Worm (Caenorhabditis elegans) whole organism, young adult: ENCODE data around the gene F53F8.7.

ENCODE experiments used
- B0019.2 ChIP-seq: fragments of 200-800 bp; sonication (Bioruptor generic); conservative IDR thresholded peaks from 2 replicates; pipeline ENCODE4 v1.3.6; 2022; ENCODE audit warnings: missing genetic modification reagents, missing genetic modification characterization, missing compliant biosample characterization
- B0261.1 ChIP-seq: sonication (generic microtip); optimal IDR thresholded peaks from 2 replicates; lab custom pipeline; 2016; ENCODE audit warnings: mild to moderate bottlenecking, missing genetic modification characterization, moderate library complexity, missing compliant biosample characterization
- C17E4.6 ChIP-seq: fragments of 200-800 bp; sonication (Bioruptor generic); IDR thresholded peaks from 2 replicates; pipeline ENCODE4 v1.3.6; 2022; ENCODE audit warnings: missing genetic modification reagents, missing genetic modification characterization, missing compliant biosample characterization
- D2030.7 ChIP-seq: fragments of 200-800 bp; sonication (Bioruptor generic); IDR thresholded peaks from 2 replicates; pipeline ENCODE4 v1.3.6; 2022; ENCODE audit warnings: missing genetic modification reagents, missing genetic modification characterization, missing compliant biosample characterization
- F22D6.2 ChIP-seq: sonication (generic microtip); optimal IDR thresholded peaks from 2 replicates; lab custom pipeline; 2016; ENCODE audit warnings: mild to moderate bottlenecking, missing genetic modification characterization, missing compliant biosample characterization
- F39B2.1 ChIP-seq: fragments of 200-800 bp; sonication (Bioruptor generic); IDR thresholded peaks from 2 replicates; pipeline ENCODE4 v1.3.6; 2022; ENCODE audit warnings: missing genetic modification reagents, missing genetic modification characterization, missing compliant biosample characterization
- F49E8.2 ChIP-seq: sonication (generic microtip); optimal IDR thresholded peaks from 3 replicates; lab custom pipeline; 2017; ENCODE audit warnings: missing genetic modification characterization, mild to moderate bottlenecking, missing compliant biosample characterization, antibody characterized with exemption, moderate library complexity; ENCODE audit not compliant: insufficient read depth
- F57A8.1 ChIP-seq: fragments of 200-800 bp; sonication (Bioruptor generic); optimal IDR thresholded peaks from 2 replicates; lab custom pipeline; 2018; ENCODE audit warnings: mild to moderate bottlenecking, missing genetic modification characterization, moderate library complexity, missing compliant biosample characterization
- F57C9.4 ChIP-seq: sonication (generic microtip); optimal IDR thresholded peaks from 2 replicates; lab custom pipeline; 2017; ENCODE audit warnings: mild to moderate bottlenecking, missing genetic modification characterization, missing compliant biosample characterization
- K12H6.12 ChIP-seq: fragments of 200-800 bp; sonication (Bioruptor generic); optimal IDR thresholded peaks from 2 replicates; lab custom pipeline; 2018; ENCODE audit warnings: mild to moderate bottlenecking, missing genetic modification characterization, missing compliant biosample characterization
- Y67H2A.10 ChIP-seq: fragments of 200-800 bp; sonication (Bioruptor generic); conservative IDR thresholded peaks from 2 replicates; pipeline ENCODE4 v1.3.6; 2022; ENCODE audit warnings: missing genetic modification reagents, missing genetic modification characterization, missing compliant biosample characterization
- ama-1 ChIP-seq, 3 experiments: fragments of 150-350 bp in 1 of 3; sonication (generic microtip) in 2 of 3; optimal IDR thresholded peaks; 2 replicates each; lab custom pipeline; 2014 to 2018; ENCODE audit warnings: missing biosample characterization in 2 of 3, missing genetic modification characterization in 2 of 3, missing genetic modification reagents in 2 of 3
- aptf-2 ChIP-seq: fragments of 200-800 bp; sonication (Bioruptor generic); conservative IDR thresholded peaks from 2 replicates; pipeline ENCODE4 v1.3.6; 2022; ENCODE audit warnings: missing genetic modification reagents, missing genetic modification characterization, missing compliant biosample characterization
- atf-7 ChIP-seq: sonication (generic microtip); optimal IDR thresholded peaks from 2 replicates; lab custom pipeline; 2017; ENCODE audit warnings: mild to moderate bottlenecking, missing genetic modification characterization, missing compliant biosample characterization
- attf-5 ChIP-seq: fragments of 200-800 bp; sonication (Bioruptor generic); optimal IDR thresholded peaks from 2 replicates; lab custom pipeline; 2018; ENCODE audit warnings: mild to moderate bottlenecking, missing genetic modification characterization, missing compliant biosample characterization
- cebp-1 ChIP-seq, 2 experiments: fragments of 200-800 bp in 1 of 2; sonication (Bioruptor generic) in 1 of 2; sonication (generic microtip) in 1 of 2; IDR thresholded peaks in 1 of 2; optimal IDR thresholded peaks in 1 of 2; 2 replicates each; pipeline versions ENCODE4 v1.3.6 to Lab custom; 2017 to 2022; ENCODE audit warnings: missing compliant biosample characterization in 2 of 2, missing genetic modification characterization in 2 of 2, mild to moderate bottlenecking in 1 of 2, missing genetic modification reagents in 1 of 2, moderate library complexity in 1 of 2
- cebp-2 ChIP-seq: fragments of 200-800 bp; sonication (Bioruptor generic); IDR thresholded peaks from 2 replicates; pipeline ENCODE4 v1.3.6; 2022; ENCODE audit warnings: missing genetic modification characterization, missing compliant biosample characterization
- ceh-58 ChIP-seq: fragments of 200-800 bp; sonication (Bioruptor generic); IDR thresholded peaks from 2 replicates; pipeline ENCODE4 v1.3.6; 2022; ENCODE audit warnings: missing genetic modification characterization, missing compliant biosample characterization
- die-1 ChIP-seq: sonication (generic microtip); optimal IDR thresholded peaks from 2 replicates; lab custom pipeline; 2016; ENCODE audit warnings: missing genotype, mild to moderate bottlenecking, missing genetic modification characterization, missing compliant biosample characterization
- egl-44 ChIP-seq: fragments of 200-800 bp; sonication (Bioruptor generic); IDR thresholded peaks from 2 replicates; pipeline ENCODE4 v1.3.6; 2022; ENCODE audit warnings: missing genetic modification reagents, missing genetic modification characterization, missing compliant biosample characterization
- egrh-3 ChIP-seq: fragments of 200-800 bp; sonication (Bioruptor generic); IDR thresholded peaks from 2 replicates; pipeline ENCODE4 v1.3.6; 2022; ENCODE audit warnings: missing genetic modification reagents, missing genetic modification characterization, missing compliant biosample characterization
- ekl-4 ChIP-seq: fragments of 200-800 bp; sonication (Bioruptor generic); IDR thresholded peaks from 2 replicates; pipeline ENCODE4 v1.3.6; 2022; ENCODE audit warnings: missing genetic modification reagents, missing genetic modification characterization, missing compliant biosample characterization
- hmg-1.2 ChIP-seq: fragments of 200-800 bp; sonication (Bioruptor generic); IDR thresholded peaks from 2 replicates; pipeline ENCODE4 v1.3.6; 2022; ENCODE audit warnings: missing genetic modification reagents, missing genetic modification characterization, missing compliant biosample characterization
- hsf-1 ChIP-seq: fragments of 200-800 bp; sonication (Bioruptor generic); IDR thresholded peaks from 2 replicates; pipeline ENCODE4 v1.3.6; 2022; ENCODE audit warnings: missing genetic modification reagents, missing genetic modification characterization, missing compliant biosample characterization
- lin-35 ChIP-seq, 3 experiments: fragments of 150-350 bp in 2 of 3; sonication (generic microtip) in 1 of 3; optimal IDR thresholded peaks; 2 replicates each; lab custom pipeline; 2014 to 2018; ENCODE audit warnings: missing biosample characterization in 3 of 3, missing genetic modification characterization in 3 of 3, missing genetic modification reagents in 3 of 3
- lin-40 ChIP-seq: sonication (generic microtip); optimal IDR thresholded peaks from 2 replicates; lab custom pipeline; 2016; ENCODE audit warnings: missing genetic modification characterization, mild to moderate bottlenecking, missing compliant biosample characterization, missing genotype, missing genetic modification reagents
- madf-3 ChIP-seq: fragments of 200-800 bp; sonication (Bioruptor generic); IDR thresholded peaks from 2 replicates; pipeline ENCODE4 v1.3.6; 2022; ENCODE audit warnings: missing genetic modification reagents, missing genetic modification characterization, missing compliant biosample characterization
- madf-6 ChIP-seq: fragments of 200-800 bp; sonication (Bioruptor generic); IDR thresholded peaks from 2 replicates; pipeline ENCODE4 v1.3.6; 2022; ENCODE audit warnings: missing genetic modification reagents, missing genetic modification characterization, missing compliant biosample characterization
- mcd-1 ChIP-seq: fragments of 200-800 bp; sonication (Bioruptor generic); IDR thresholded peaks from 2 replicates; pipeline ENCODE4 v1.3.6; 2022; ENCODE audit warnings: missing genetic modification reagents, missing genetic modification characterization, missing compliant biosample characterization
- mes-4 ChIP-seq: sonication (generic microtip); optimal IDR thresholded peaks from 2 replicates; lab custom pipeline; 2016; ENCODE audit warnings: missing genotype, missing genetic modification characterization, missing compliant biosample characterization
- nfya-2 ChIP-seq: fragments of 200-800 bp; sonication (Bioruptor generic); IDR thresholded peaks from 2 replicates; pipeline ENCODE4 v1.3.6; 2022; ENCODE audit warnings: missing genetic modification reagents, missing genetic modification characterization, missing compliant biosample characterization
- nfyb-1 ChIP-seq: fragments of 200-800 bp; sonication (Bioruptor generic); IDR thresholded peaks from 2 replicates; pipeline ENCODE4 v1.3.6; 2022; ENCODE audit warnings: missing genetic modification reagents, missing genetic modification characterization, missing compliant biosample characterization
- nhr-80 ChIP-seq: sonication (generic microtip); optimal IDR thresholded peaks from 2 replicates; lab custom pipeline; 2016; ENCODE audit warnings: missing genetic modification characterization, missing compliant biosample characterization
- pbrm-1 ChIP-seq: fragments of 200-800 bp; sonication (Bioruptor generic); IDR thresholded peaks from 2 replicates; pipeline ENCODE4 v1.3.6; 2022; ENCODE audit warnings: missing genetic modification reagents, missing genetic modification characterization, missing compliant biosample characterization
- rec-8 ChIP-seq, 2 experiments: sonication (generic microtip); optimal IDR thresholded peaks; 2 replicates each; lab custom pipeline; 2016; ENCODE audit warnings: mild to moderate bottlenecking in 2 of 2, missing genetic modification characterization in 2 of 2, missing genetic modification reagents in 2 of 2, missing genotype in 2 of 2, missing biosample characterization in 1 of 2, missing compliant biosample characterization in 1 of 2, moderate library complexity in 1 of 2
- sdz-38 ChIP-seq: sonication (generic microtip); optimal IDR thresholded peaks from 2 replicates; lab custom pipeline; 2016; ENCODE audit warnings: missing genotype, missing genetic modification characterization, missing compliant biosample characterization
- sea-2 ChIP-seq: fragments of 200-800 bp; sonication (Bioruptor generic); IDR thresholded peaks from 2 replicates; pipeline ENCODE4 v1.3.6; 2022; ENCODE audit warnings: missing genetic modification characterization, missing compliant biosample characterization
- somi-1 ChIP-seq: fragments of 200-800 bp; sonication (Bioruptor generic); optimal IDR thresholded peaks from 2 replicates; lab custom pipeline; 2018; ENCODE audit warnings: mild to moderate bottlenecking, missing genetic modification characterization, missing compliant biosample characterization
- unc-62 ChIP-seq: fragments of 150-350 bp; optimal IDR thresholded peaks from 2 replicates; lab custom pipeline; 2014; ENCODE audit warnings: missing biosample characterization, missing genetic modification reagents, missing genetic modification characterization
- xnd-1 ChIP-seq: sonication (generic microtip); optimal IDR thresholded peaks from 2 replicates; lab custom pipeline; 2016; ENCODE audit warnings: missing genotype, missing genetic modification reagents, missing genetic modification characterization, missing compliant biosample characterization
- zfh-2 ChIP-seq: fragments of 200-800 bp; sonication (Bioruptor generic); conservative IDR thresholded peaks from 2 replicates; pipeline ENCODE4 v1.3.6; 2022; ENCODE audit warnings: missing genetic modification reagents, missing genetic modification characterization, missing compliant biosample characterization
- ztf-22 ChIP-seq: fragments of 200-800 bp; sonication (Bioruptor generic); optimal IDR thresholded peaks from 2 replicates; lab custom pipeline; 2018; ENCODE audit warnings: mild to moderate bottlenecking, missing genetic modification characterization, moderate library complexity, missing compliant biosample characterization
- ztf-25 ChIP-seq: fragments of 200-800 bp; sonication (Bioruptor generic); IDR thresholded peaks from 2 replicates; pipeline ENCODE4 v1.3.6; 2022; ENCODE audit warnings: missing genetic modification reagents, missing genetic modification characterization, missing compliant biosample characterization

Gene F53F8.7

ce11 chrV:20710642-20711041 lies 12.5 kb upstream of the F53F8.7 start:
- no peak for TF ChIP-seq unc-62 (GFP tag; lab: Kevin White, UChicago)
- TF ChIP-seq mes-4 (tag; lab: Kevin White, UChicago): no peak
- TF ChIP-seq K12H6.12 (tag; lab: Kevin White, UChicago): peak; percentile 16
- no peak for TF ChIP-seq aptf-2 (GFP tag; lab: Robert Waterston, UW)
- no peak for TF ChIP-seq ceh-58 (GFP tag; lab: Robert Waterston, UW)
- no peak for TF ChIP-seq F57A8.1 (GFP tag; lab: Kevin White, UChicago)
- no peak for TF ChIP-seq madf-3 (GFP tag; lab: Robert Waterston, UW)
- no peak for TF ChIP-seq cebp-1 (GFP tag; IDR thresholded peaks at IDR 0.05; lab: Robert Waterston, UW)
- TF ChIP-seq cebp-1 (tag; optimal IDR thresholded peaks at IDR 0.05; lab: Kevin White, UChicago): peak; percentile 14

- TF ChIP-seq nfya-2 (no peak), cebp-2 (GFP tag; lab: Robert Waterston, UW) (no peak), attf-5 (GFP tag; lab: Kevin White, UChicago) (no peak), pbrm-1 (GFP tag; lab: Robert Waterston, UW) (0 out of 2 replicates have a peak, but pooled peaks have one; percentile 52), hsf-1 (GFP tag; lab: Robert Waterston, UW) (no peak), ama-1 (optimal IDR thresholded peaks at IDR 0.05; lab: Kevin White, UChicago) (no peak), ama-1 (GFP tag; optimal IDR thresholded peaks at IDR 0.05; lab: Kevin White, UChicago) (no peak), ztf-25 (GFP tag; lab: Robert Waterston, UW) (no peak), zfh-2 (GFP tag; lab: Robert Waterston, UW) (no peak), rec-8 (tag; optimal IDR thresholded peaks at IDR 0.05; lab: Kevin White, UChicago) (no peak), nhr-80 (no peak), die-1 (no peak), mcd-1 (GFP tag; lab: Robert Waterston, UW) (no peak), somi-1 (no peak), B0261.1 (tag; lab: Kevin White, UChicago) (no peak), sea-2 (GFP tag; lab: Robert Waterston, UW) (no peak), nfyb-1 (GFP tag; lab: Robert Waterston, UW) (no peak), sdz-38 (tag; lab: Kevin White, UChicago) (no peak), F22D6.2 (no peak), Y67H2A.10 (no peak), hmg-1.2 (peak; percentile 51; the same call in 1 of the 2 replicates), ekl-4 (GFP tag; lab: Robert Waterston, UW) (no peak), atf-7 (peak; percentile 9), lin-40 (tag; lab: Kevin White, UChicago) (no peak)
- TF ChIP-seq, all 124 proteins: peak for 3
Measured at ce11 chrV:20710156-20710555, 12.0 kb upstream of the F53F8.7 start.

ce11 chrV:20705125-20705524 lies 7.0 kb upstream of the F53F8.7 start:
- 0 out of 2 replicates have a peak, but pooled peaks have one; percentile 12 for TF ChIP-seq F39B2.1 (GFP tag; lab: Robert Waterston, UW)
- TF ChIP-seq zfh-2 (GFP tag; lab: Robert Waterston, UW): 0 out of 2 replicates have a peak, but pooled peaks have one; percentile 35
- peak; percentile 60; the same call in 1 of the 2 replicates for TF ChIP-seq egrh-3 (GFP tag; lab: Robert Waterston, UW)

ce11 chrV:20703998-20704572 lies 5.9 kb upstream of the F53F8.7 start, which contains the start of the genes F53F8.5 and F53F8.6:
TSS of gene F53F8.5 (minus strand) at chrV:20704049.
TSS of gene F53F8.6 (plus strand) at chrV:20704227.
- TF ChIP-seq pbrm-1 (GFP tag; lab: Robert Waterston, UW) (no peak), madf-6 (GFP tag; lab: Robert Waterston, UW) (peak; percentile 46; the same call in 1 of the 2 replicates), D2030.7 (GFP tag; lab: Robert Waterston, UW) (peak; percentile 52; the same call in 1 of the 2 replicates), lin-40 (tag; lab: Kevin White, UChicago) (peak; percentile 2), F49E8.2 (tag; lab: Kevin White, UChicago) (no peak), egl-44 (GFP tag; lab: Robert Waterston, UW) (no peak), B0019.2 (GFP tag; lab: Robert Waterston, UW) (no peak), ztf-22 (no peak), nfya-2 (no peak), F57C9.4 (tag; lab: Kevin White, UChicago) (no peak), ceh-58 (GFP tag; lab: Robert Waterston, UW) (no peak), madf-3 (GFP tag; lab: Robert Waterston, UW) (no peak), lin-35 (GFP tag; optimal IDR thresholded peaks at IDR 0.05; lab: Kevin White, UChicago) (peak in 1 of 3 experiments; percentile 26), xnd-1 (tag; lab: Kevin White, UChicago) (no peak), C17E4.6 (no peak), die-1 (no peak)
